Worm (Caenorhabditis elegans) whole organism, midembryonic: ENCODE measurements around the gene gpx-2.

ENCODE experiments used
- T22C8.4 ChIP-seq: fragments of 200-800 bp; sonication (Bioruptor generic); IDR thresholded peaks from 2 replicates; pipeline ENCODE4 v1.3.6; 2022; ENCODE audit warnings: missing genetic modification characterization, missing compliant biosample characterization
- flt-1 ChIP-seq: fragments of 200-800 bp; sonication (Bioruptor generic); IDR thresholded peaks from 2 replicates; pipeline ENCODE4 v1.3.6; 2022; ENCODE audit warnings: missing genetic modification characterization, missing compliant biosample characterization
- klf-2 ChIP-seq: fragments of 200-800 bp; sonication (Bioruptor generic); conservative IDR thresholded peaks from 2 replicates; pipeline ENCODE4 v1.3.6; 2022; ENCODE audit warnings: missing genetic modification reagents, missing genetic modification characterization, missing compliant biosample characterization
- med-1 ChIP-seq: sonication (generic microtip); optimal IDR thresholded peaks from 2 replicates; lab custom pipeline; 2017; ENCODE audit warnings: missing genetic modification characterization, mild to moderate bottlenecking, missing compliant biosample characterization, antibody characterized with exemption, missing genetic modification reagents; ENCODE audit not compliant: insufficient read depth
- tab-1 ChIP-seq: fragments of 200-800 bp; sonication (Bioruptor generic); IDR thresholded peaks from 2 replicates; pipeline ENCODE4 v1.3.6; 2022; ENCODE audit warnings: missing genetic modification characterization, missing compliant biosample characterization
- ztf-23 ChIP-seq: fragments of 200-800 bp; sonication (Bioruptor generic); IDR thresholded peaks from 2 replicates; pipeline ENCODE4 v1.3.6; 2022; ENCODE audit warnings: missing genetic modification reagents, missing genetic modification characterization, missing compliant biosample characterization
- ztf-29 ChIP-seq: fragments of 200-800 bp; sonication (Bioruptor generic); IDR thresholded peaks from 2 replicates; pipeline ENCODE4 v1.3.6; 2022; ENCODE audit warnings: missing genetic modification reagents, missing genetic modification characterization, missing compliant biosample characterization

- TF ChIP-seq flt-1 (GFP tag; lab: Robert Waterston, UW): no peak
- TF ChIP-seq med-1 (GFP tag; lab: Kevin White, UChicago): no peak
- TF ChIP-seq T22C8.4 (GFP tag; lab: Robert Waterston, UW): no peak
- TF ChIP-seq klf-2 (GFP tag; lab: Robert Waterston, UW): no peak
- no peak for TF ChIP-seq tab-1 (GFP tag; lab: Robert Waterston, UW)
- no peak for TF ChIP-seq ztf-29 (GFP tag; lab: Robert Waterston, UW)
- no peak for TF ChIP-seq ztf-23 (GFP tag; lab: Robert Waterston, UW)
Observed at ce11 chrII:14825413-14825812, 41.2 kb upstream of the gpx-2 start.
